Fruit fly (Drosophila melanogaster) whole organism, prepupa: ENCODE measurements around the gene CG33912.

ENCODE experiments used
- CG11294 ChIP-seq: fragments of 200-800 bp; sonication (Bioruptor generic); IDR thresholded peaks from 2 replicates; pipeline ENCODE4 v1.3.6; 2022; ENCODE audit warnings: missing biosample characterization, missing genetic modification characterization
- CG16779 ChIP-seq: fragments of 200-800 bp; sonication (Bioruptor generic); optimal IDR thresholded peaks from 3 replicates; lab custom pipeline; 2017; ENCODE audit warnings: missing biosample characterization, mild to moderate bottlenecking, missing genetic modification characterization
- CG3032 ChIP-seq: fragments of 200-800 bp; optimal IDR thresholded peaks from 2 replicates; lab custom pipeline; 2019; ENCODE audit warnings: missing biosample characterization, mild to moderate bottlenecking, missing genetic modification characterization, moderate library complexity
- Hr39 ChIP-seq: fragments of 200-800 bp; sonication (Bioruptor generic); optimal IDR thresholded peaks from 2 replicates; lab custom pipeline; 2016; ENCODE audit warnings: missing biosample characterization, missing genetic modification characterization
- Hr4 ChIP-seq: fragments of 200-800 bp; sonication (Bioruptor generic); optimal IDR thresholded peaks from 3 replicates; lab custom pipeline; 2016; ENCODE audit warnings: missing biosample characterization, missing genetic modification characterization
- Lpt ChIP-seq: fragments of 200-800 bp; sonication (Bioruptor generic); optimal IDR thresholded peaks from 3 replicates; lab custom pipeline; 2016; ENCODE audit warnings: missing biosample characterization, missing genetic modification characterization
- Smox ChIP-seq: fragments of 200-800 bp; sonication (Bioruptor generic); optimal IDR thresholded peaks from 3 replicates; lab custom pipeline; 2016; ENCODE audit warnings: missing biosample characterization, missing genetic modification characterization
- Sox102F ChIP-seq: fragments of 200-800 bp; sonication (Bioruptor generic); optimal IDR thresholded peaks from 2 replicates; lab custom pipeline; 2016; ENCODE audit warnings: missing biosample characterization, mild to moderate bottlenecking, missing genetic modification characterization
- Sox15 ChIP-seq: fragments of 200-800 bp; sonication (Bioruptor generic); optimal IDR thresholded peaks from 3 replicates; lab custom pipeline; 2016; ENCODE audit warnings: missing biosample characterization, missing genetic modification characterization
- fd85E ChIP-seq: fragments of 200-800 bp; sonication (Bioruptor generic); optimal IDR thresholded peaks from 3 replicates; lab custom pipeline; 2016; ENCODE audit warnings: missing biosample characterization, missing genetic modification characterization
- svp ChIP-seq: fragments of 200-800 bp; sonication (Bioruptor generic); peaks from one replicate; lab custom pipeline; 2016; ENCODE audit warnings: missing biosample characterization, missing genetic modification characterization

- TF ChIP-seq CG11294 (GFP tag; lab: Robert Waterston, UW) = no peak
- no peak for TF ChIP-seq Hr4
- TF ChIP-seq Smox (GFP tag; lab: Kevin White, UChicago) = no peak
- TF ChIP-seq CG16779 (tag; lab: Kevin White, UChicago) = no peak
- TF ChIP-seq Sox102F (GFP tag; lab: Kevin White, UChicago) = no peak
- TF ChIP-seq Lpt (GFP tag; lab: Kevin White, UChicago) = no peak
- no peak for TF ChIP-seq CG3032 (tag; lab: Kevin White, UChicago)
- no peak for TF ChIP-seq fd85E (GFP tag; lab: Kevin White, UChicago)
- TF ChIP-seq Hr39 (GFP tag; lab: Kevin White, UChicago) = no peak
- TF ChIP-seq Sox15 (GFP tag; lab: Kevin White, UChicago) = no peak
- TF ChIP-seq svp (GFP tag; lab: Kevin White, UChicago) = no peak
Observed at dm6 chr3L:20769350-20769749, 13.9 kb upstream of the CG33912 start, which contains the start of the genes CG4074 and CG4186.
